Fruit fly (Drosophila melanogaster) whole organism, prepupa: ENCODE measurements around the gene CG17111.

Experiments used
- CG10631 ChIP-seq: fragments of 200-800 bp; sonication (Bioruptor generic); optimal IDR thresholded peaks from 2 replicates; lab custom pipeline; 2016; ENCODE audit warnings: missing biosample characterization, missing genetic modification characterization
- CG11294 ChIP-seq: fragments of 200-800 bp; sonication (Bioruptor generic); IDR thresholded peaks from 2 replicates; pipeline ENCODE4 v1.3.6; 2022; ENCODE audit warnings: missing biosample characterization, missing genetic modification characterization
- CG11762 ChIP-seq: fragments of 200-800 bp; sonication (Bioruptor generic); optimal IDR thresholded peaks from 3 replicates; lab custom pipeline; 2016; ENCODE audit warnings: missing biosample characterization, missing genetic modification characterization; ENCODE audit not compliant: insufficient read depth
- CG11902 ChIP-seq: fragments of 200-800 bp; sonication (Bioruptor generic); optimal IDR thresholded peaks from 3 replicates; lab custom pipeline; 2016; ENCODE audit warnings: missing biosample characterization, missing genetic modification characterization
- CG15336 ChIP-seq: fragments of 200-800 bp; sonication (Bioruptor generic); IDR thresholded peaks from 2 replicates; pipeline ENCODE4 v1.3.6; 2022; ENCODE audit warnings: missing biosample characterization, missing genetic modification characterization
- CG16779 ChIP-seq: fragments of 200-800 bp; sonication (Bioruptor generic); optimal IDR thresholded peaks from 3 replicates; lab custom pipeline; 2017; ENCODE audit warnings: missing biosample characterization, mild to moderate bottlenecking, missing genetic modification characterization
- CG3032 ChIP-seq: fragments of 200-800 bp; optimal IDR thresholded peaks from 2 replicates; lab custom pipeline; 2019; ENCODE audit warnings: missing biosample characterization, mild to moderate bottlenecking, missing genetic modification characterization, moderate library complexity
- CG32006 ChIP-seq: fragments of 200-800 bp; sonication (Bioruptor generic); optimal IDR thresholded peaks from 3 replicates; lab custom pipeline; 2017; ENCODE audit warnings: missing biosample characterization, mild to moderate bottlenecking, missing genetic modification characterization
- CG3919 ChIP-seq: fragments of 200-800 bp; sonication (Bioruptor generic); optimal IDR thresholded peaks from 3 replicates; lab custom pipeline; 2016; ENCODE audit warnings: missing biosample characterization, missing genetic modification characterization
- CG4318 ChIP-seq: fragments of 200-800 bp; sonication (Bioruptor generic); optimal IDR thresholded peaks from 3 replicates; lab custom pipeline; 2017; ENCODE audit warnings: missing biosample characterization, mild to moderate bottlenecking, missing genetic modification characterization
- CG6276 ChIP-seq: fragments of 200-800 bp; sonication (Bioruptor generic); optimal IDR thresholded peaks from 2 replicates; lab custom pipeline; 2017; ENCODE audit warnings: missing biosample characterization, mild to moderate bottlenecking, missing genetic modification characterization
- CG6792 ChIP-seq: fragments of 200-800 bp; sonication (Bioruptor generic); optimal IDR thresholded peaks from 3 replicates; lab custom pipeline; 2016; ENCODE audit warnings: missing biosample characterization, missing genetic modification characterization
- CG6808 ChIP-seq: fragments of 200-800 bp; sonication (Bioruptor generic); optimal IDR thresholded peaks from 3 replicates; lab custom pipeline; 2017; ENCODE audit warnings: missing biosample characterization, missing genetic modification characterization, mild to moderate bottlenecking, moderate library complexity, missing genetic modification reagents
- CG6854 ChIP-seq: fragments of 200-800 bp; sonication (Bioruptor generic); optimal IDR thresholded peaks from 2 replicates; lab custom pipeline; 2017; ENCODE audit warnings: missing biosample characterization, mild to moderate bottlenecking, missing genetic modification characterization
- CG7368 ChIP-seq: fragments of 200-800 bp; sonication (Bioruptor generic); optimal IDR thresholded peaks from 3 replicates; lab custom pipeline; 2016; ENCODE audit warnings: missing biosample characterization, missing genetic modification characterization
- CG8119 ChIP-seq: fragments of 200-800 bp; sonication (Bioruptor generic); IDR thresholded peaks from 3 replicates; pipeline ENCODE4 v1.3.6; 2022; ENCODE audit warnings: missing biosample characterization, missing genetic modification characterization
- CG8319 ChIP-seq: fragments of 200-800 bp; sonication (Bioruptor generic); optimal IDR thresholded peaks from 3 replicates; lab custom pipeline; 2016; ENCODE audit warnings: missing biosample characterization, missing genetic modification characterization
- CG8632 ChIP-seq: fragments of 200-800 bp; sonication (Bioruptor generic); optimal IDR thresholded peaks from 3 replicates; lab custom pipeline; 2016; ENCODE audit warnings: missing biosample characterization, missing genetic modification characterization
- CG9139 ChIP-seq: fragments of 200-800 bp; sonication (Bioruptor generic); optimal IDR thresholded peaks from 3 replicates; lab custom pipeline; 2017; ENCODE audit warnings: missing biosample characterization, mild to moderate bottlenecking, missing genetic modification characterization
- Eip75B ChIP-seq: fragments of 200-800 bp; sonication (Bioruptor generic); optimal IDR thresholded peaks from 3 replicates; lab custom pipeline; 2016; ENCODE audit warnings: missing biosample characterization, missing genetic modification characterization
- Eip78C ChIP-seq: fragments of 200-800 bp; sonication (Bioruptor generic); peaks from one replicate; lab custom pipeline; 2016; ENCODE audit warnings: missing biosample characterization, missing genetic modification characterization
- Eip93F ChIP-seq: fragments of 200-800 bp; sonication (Bioruptor generic); optimal IDR thresholded peaks from 2 replicates; lab custom pipeline; 2016; ENCODE audit warnings: missing biosample characterization, mild to moderate bottlenecking, missing genetic modification characterization
- Ets21C ChIP-seq: fragments of 200-800 bp; sonication (Bioruptor generic); optimal IDR thresholded peaks from 3 replicates; lab custom pipeline; 2016; ENCODE audit warnings: missing biosample characterization, missing genetic modification characterization
- Ets96B ChIP-seq: fragments of 200-800 bp; optimal IDR thresholded peaks from 2 replicates; lab custom pipeline; 2019; ENCODE audit warnings: missing biosample characterization, mild to moderate bottlenecking, missing genetic modification characterization, moderate library complexity
- Hr38 ChIP-seq: sonication (Bioruptor generic); optimal IDR thresholded peaks from 2 replicates; lab custom pipeline; 2016; ENCODE audit warnings: missing biosample characterization, missing genetic modification characterization
- Lpt ChIP-seq: fragments of 200-800 bp; sonication (Bioruptor generic); optimal IDR thresholded peaks from 3 replicates; lab custom pipeline; 2016; ENCODE audit warnings: missing biosample characterization, missing genetic modification characterization
- Met ChIP-seq: fragments of 200-800 bp; sonication (Bioruptor generic); optimal IDR thresholded peaks from 3 replicates; lab custom pipeline; 2016; ENCODE audit warnings: missing biosample characterization, missing genetic modification characterization
- OdsH ChIP-seq: fragments of 200-800 bp; sonication (Bioruptor generic); optimal IDR thresholded peaks from 3 replicates; lab custom pipeline; 2016; ENCODE audit warnings: missing biosample characterization, missing genetic modification characterization
- Smox ChIP-seq: fragments of 200-800 bp; sonication (Bioruptor generic); optimal IDR thresholded peaks from 3 replicates; lab custom pipeline; 2016; ENCODE audit warnings: missing biosample characterization, missing genetic modification characterization
- Sox102F ChIP-seq: fragments of 200-800 bp; sonication (Bioruptor generic); optimal IDR thresholded peaks from 2 replicates; lab custom pipeline; 2016; ENCODE audit warnings: missing biosample characterization, mild to moderate bottlenecking, missing genetic modification characterization
- Sox14 ChIP-seq: fragments of 200-800 bp; sonication (Bioruptor generic); optimal IDR thresholded peaks from 3 replicates; lab custom pipeline; 2016; ENCODE audit warnings: missing biosample characterization, missing genetic modification characterization
- Sox15 ChIP-seq: fragments of 200-800 bp; sonication (Bioruptor generic); optimal IDR thresholded peaks from 3 replicates; lab custom pipeline; 2016; ENCODE audit warnings: missing biosample characterization, missing genetic modification characterization
- achi ChIP-seq: fragments of 200-800 bp; sonication (Bioruptor generic); optimal IDR thresholded peaks from 3 replicates; lab custom pipeline; 2016; ENCODE audit warnings: missing biosample characterization, missing genetic modification characterization
- acj6 ChIP-seq: fragments of 200-800 bp; sonication (Bioruptor generic); optimal IDR thresholded peaks from 3 replicates; lab custom pipeline; 2016; ENCODE audit warnings: missing biosample characterization, missing genetic modification characterization
- dac ChIP-seq: fragments of 200-800 bp; sonication (Bioruptor generic); optimal IDR thresholded peaks from 2 replicates; lab custom pipeline; 2017; ENCODE audit warnings: missing biosample characterization, mild to moderate bottlenecking, missing genetic modification characterization
- eg ChIP-seq: fragments of 200-800 bp; sonication (Bioruptor generic); IDR thresholded peaks from 3 replicates; pipeline ENCODE4 v1.3.6; 2022; ENCODE audit warnings: missing biosample characterization, missing genetic modification characterization
- fd59A ChIP-seq: fragments of 200-800 bp; sonication (Bioruptor generic); optimal IDR thresholded peaks from 2 replicates; lab custom pipeline; 2017; ENCODE audit warnings: missing biosample characterization, mild to moderate bottlenecking, missing genetic modification characterization, missing genetic modification reagents
- fkh ChIP-seq: fragments of 200-800 bp; sonication (Bioruptor generic); optimal IDR thresholded peaks from 3 replicates; lab custom pipeline; 2017; ENCODE audit warnings: missing biosample characterization, mild to moderate bottlenecking, missing genetic modification characterization, moderate library complexity
- lz ChIP-seq: fragments of 200-800 bp; sonication (Bioruptor generic); optimal IDR thresholded peaks from 3 replicates; lab custom pipeline; 2016; ENCODE audit warnings: missing biosample characterization, missing genetic modification characterization
- net ChIP-seq: fragments of 200-800 bp; sonication (Bioruptor generic); optimal IDR thresholded peaks from 3 replicates; lab custom pipeline; 2016; ENCODE audit warnings: missing biosample characterization, missing genetic modification characterization
- pdm3 ChIP-seq: fragments of 200-800 bp; sonication (Bioruptor generic); optimal IDR thresholded peaks from 3 replicates; lab custom pipeline; 2016; ENCODE audit warnings: missing biosample characterization, missing genetic modification characterization
- salr ChIP-seq, 2 experiments: fragments of 200-800 bp; sonication (Bioruptor generic); optimal IDR thresholded peaks; 3 replicates each; lab custom pipeline; 2016 to 2018; ENCODE audit warnings: missing biosample characterization in 2 of 2, missing genetic modification characterization in 2 of 2, mild to moderate bottlenecking in 1 of 2
- spab ChIP-seq: fragments of 200-800 bp; sonication (Bioruptor generic); optimal IDR thresholded peaks from 2 replicates; lab custom pipeline; 2017; ENCODE audit warnings: missing biosample characterization, mild to moderate bottlenecking, missing genetic modification characterization, missing genetic modification reagents
- vri ChIP-seq: fragments of 200-800 bp; sonication (Bioruptor generic); optimal IDR thresholded peaks from 3 replicates; lab custom pipeline; 2016; ENCODE audit warnings: missing biosample characterization, mild to moderate bottlenecking, missing genetic modification characterization

CG17111 gene

dm6 chr3R:23046529-23046943 lies 20.5 kb downstream of the CG17111 start (continued):
- TF ChIP-seq Ets96B (tag; lab: Kevin White, UChicago) (peak; percentile 90), fd59A (GFP tag; lab: Kevin White, UChicago) (peak; percentile 82), fkh (GFP tag; lab: Kevin White, UChicago) (no peak), CG10631 (peak; percentile 88), pdm3 (GFP tag; lab: Kevin White, UChicago) (peak; percentile 89), Sox102F (GFP tag; lab: Kevin White, UChicago) (peak; percentile 93), CG9139 (GFP tag; lab: Kevin White, UChicago) (peak; percentile 73), CG3919 (GFP tag; lab: Kevin White, UChicago) (peak; percentile 93), Eip75B (GFP tag; lab: Kevin White, UChicago) (peak; percentile 90), net (GFP tag; lab: Kevin White, UChicago) (peak; percentile 91), CG4318 (peak; percentile 60), CG15336 (GFP tag; lab: Robert Waterston, UW) (peak; percentile 79), OdsH (peak; percentile 89), Smox (GFP tag; lab: Kevin White, UChicago) (peak; percentile 91), CG3032 (tag; lab: Kevin White, UChicago) (peak; percentile 85), achi (GFP tag; lab: Kevin White, UChicago) (peak; percentile 88), Hr38 (no peak), CG6808 (GFP tag; lab: Kevin White, UChicago) (peak; percentile 82), CG6854 (peak; percentile 15), Sox14 (GFP tag; lab: Kevin White, UChicago) (peak; percentile 91), eg (GFP tag; lab: Robert Waterston, UW) (peak; percentile 84), spab (GFP tag; lab: Kevin White, UChicago) (peak; percentile 79), CG6276 (GFP tag; lab: Kevin White, UChicago) (peak; percentile 41), Ets21C (GFP tag; lab: Kevin White, UChicago) (peak; percentile 91), CG6792 (GFP tag; lab: Kevin White, UChicago) (peak; percentile 89), vri (GFP tag; lab: Kevin White, UChicago) (peak; percentile 93), Eip93F (no peak), acj6 (GFP tag; lab: Kevin White, UChicago) (peak; percentile 90), lz (GFP tag; lab: Kevin White, UChicago) (peak; percentile 94), Met (peak; percentile 92), CG8319 (GFP tag; lab: Kevin White, UChicago) (peak; percentile 87), CG8119 (GFP tag; lab: Robert Waterston, UW) (peak; percentile 85), CG8632 (GFP tag; lab: Kevin White, UChicago) (peak; percentile 89), salr (GFP tag; optimal IDR thresholded peaks at IDR 0.05; lab: Kevin White, UChicago) (peak; percentile 74 to 82), dac (GFP tag; lab: Kevin White, UChicago) (peak; percentile 47), CG11294 (peak; percentile 65), Sox15 (GFP tag; lab: Kevin White, UChicago) (peak; percentile 85)

- TF ChIP-seq CG16779 (tag; lab: Kevin White, UChicago) (no peak), lz (GFP tag; lab: Kevin White, UChicago) (no peak)
Measured at dm6 chr3R:23043690-23044089, 23.4 kb downstream of the CG17111 start, which contains the start of gene CG13837. TSS of gene CG13837 (plus strand) at chr3R:23043990.

dm6 chr3R:23042746-23043265 lies 24.3 kb downstream of the CG17111 start:
- TF ChIP-seq fd59A (GFP tag; lab: Kevin White, UChicago) (no peak), CG11902 (no peak), CG8632 (GFP tag; lab: Kevin White, UChicago) (no peak), CG9139 (GFP tag; lab: Kevin White, UChicago) (no peak), vri (GFP tag; lab: Kevin White, UChicago) (no peak), CG8319 (GFP tag; lab: Kevin White, UChicago) (no peak), Eip78C (GFP tag; lab: Kevin White, UChicago) (no peak), CG10631 (no peak), CG11762 (GFP tag; lab: Kevin White, UChicago) (no peak), lz (GFP tag; lab: Kevin White, UChicago) (no peak), CG16779 (tag; lab: Kevin White, UChicago) (no peak), CG7368 (no peak), Lpt (GFP tag; lab: Kevin White, UChicago) (no peak), CG3919 (GFP tag; lab: Kevin White, UChicago) (no peak), Eip93F (no peak), CG32006 (GFP tag; lab: Kevin White, UChicago) (no peak), CG8119 (GFP tag; lab: Robert Waterston, UW) (no peak)
- TF ChIP-seq, all 60 proteins: peak for 0
